Worm (Caenorhabditis elegans) whole organism, L1 larva: Measurements from ENCODE around the gene T20F7.3.
"Not testable (repeated sequence)": the region's sequence is repeated elsewhere in the genome, so short reads cannot be mapped to it uniquely, and the experiment has no call there.

Source experiments
- F16B12.6 ChIP-seq: fragments of 150-350 bp; optimal IDR thresholded peaks from 2 replicates; lab custom pipeline; 2014; ENCODE audit warnings: missing biosample characterization, missing genetic modification characterization
- aly-2 ChIP-seq: fragments of 150-350 bp; optimal IDR thresholded peaks from 2 replicates; lab custom pipeline; 2014; ENCODE audit warnings: missing biosample characterization, missing genetic modification characterization
- ama-1 ChIP-seq: fragments of 150-350 bp; optimal IDR thresholded peaks from 2 replicates; lab custom pipeline; 2014
- ceh-8 ChIP-seq: fragments of 200-800 bp; sonication (Bioruptor generic); optimal IDR thresholded peaks from 2 replicates; lab custom pipeline; 2018; ENCODE audit warnings: mild to moderate bottlenecking, missing genetic modification characterization, moderate library complexity, missing compliant biosample characterization
- ceh-82 ChIP-seq, 3 experiments: fragments of 150-350 bp in 1 of 3; sonication (generic microtip) in 2 of 3; optimal IDR thresholded peaks; 2 replicates each; lab custom pipeline; 2014 to 2017; ENCODE audit warnings: missing biosample characterization in 3 of 3, missing genetic modification characterization in 3 of 3
- ces-1 ChIP-seq: fragments of 150-350 bp; optimal IDR thresholded peaks from 2 replicates; lab custom pipeline; 2014; ENCODE audit warnings: missing biosample characterization, missing genetic modification reagents, missing genetic modification characterization
- dsc-1 ChIP-seq: sonication (generic microtip); optimal IDR thresholded peaks from 2 replicates; lab custom pipeline; 2016; ENCODE audit warnings: mild to moderate bottlenecking, missing genetic modification characterization, missing compliant biosample characterization
- egl-27 ChIP-seq, 2 experiments: fragments of 150-350 bp in 1 of 2; sonication (generic microtip); optimal IDR thresholded peaks; 3 replicates each; lab custom pipeline; 2017 to 2018; ENCODE audit warnings: missing biosample characterization in 2 of 2, missing genetic modification characterization in 2 of 2, missing genetic modification reagents in 2 of 2
- elt-2 ChIP-seq: sonication (generic microtip); optimal IDR thresholded peaks from 2 replicates; lab custom pipeline; 2016; ENCODE audit warnings: missing genetic modification characterization, mild to moderate bottlenecking, inconsistent platforms, missing compliant biosample characterization, missing genetic modification reagents
- elt-3 ChIP-seq, 6 experiments: fragments of 150-350 bp in 1 of 6; sonication (generic microtip); optimal IDR thresholded peaks; 2 replicates each; lab custom pipeline; 2017 to 2018; ENCODE audit warnings: missing biosample characterization in 6 of 6, missing genetic modification characterization in 6 of 6, inconsistent platforms in 1 of 6
- ets-5 ChIP-seq: fragments of 200-800 bp; sonication (Bioruptor generic); IDR thresholded peaks from 2 replicates; pipeline ENCODE4 v1.3.6; 2022; ENCODE audit warnings: missing genetic modification characterization, missing compliant biosample characterization
- fkh-10 ChIP-seq: sonication (generic microtip); optimal IDR thresholded peaks from 2 replicates; lab custom pipeline; 2017; ENCODE audit warnings: missing biosample characterization, missing genetic modification reagents, missing genetic modification characterization
- irx-1 ChIP-seq: sonication (generic microtip); optimal IDR thresholded peaks from 2 replicates; lab custom pipeline; 2016; ENCODE audit warnings: missing genetic modification characterization, missing compliant biosample characterization
- isw-1 ChIP-seq: fragments of 200-800 bp; sonication (Bioruptor generic); IDR thresholded peaks from 2 replicates; pipeline ENCODE4 v1.3.6; 2022; ENCODE audit warnings: missing genetic modification characterization, missing compliant biosample characterization
- lin-15B ChIP-seq: fragments of 150-350 bp; sonication (generic microtip); optimal IDR thresholded peaks from 3 replicates; lab custom pipeline; 2014; ENCODE audit warnings: missing biosample characterization, missing genetic modification characterization
- lir-3 ChIP-seq: sonication (generic microtip); optimal IDR thresholded peaks from 2 replicates; lab custom pipeline; 2016; ENCODE audit warnings: mild to moderate bottlenecking, missing genetic modification characterization, moderate library complexity, missing compliant biosample characterization; ENCODE audit not compliant: poor library complexity
- lsy-2 ChIP-seq, 2 experiments: fragments of 150-350 bp; optimal IDR thresholded peaks; 2 replicates each; lab custom pipeline; 2014; ENCODE audit warnings: missing biosample characterization in 2 of 2, missing genetic modification characterization in 2 of 2
- mab-9 ChIP-seq: fragments of 200-800 bp; sonication (Bioruptor generic); IDR thresholded peaks from 2 replicates; pipeline ENCODE4 v1.3.6; 2022; ENCODE audit warnings: missing genetic modification reagents, missing genetic modification characterization, missing compliant biosample characterization
- mdl-1 ChIP-seq, 2 experiments: fragments of 150-350 bp; optimal IDR thresholded peaks; 2 replicates each; lab custom pipeline; 2014 to 2017; ENCODE audit warnings: missing biosample characterization in 2 of 2, missing genetic modification characterization in 2 of 2, inconsistent platforms in 1 of 2
- mef-2 ChIP-seq: fragments of 150-350 bp; optimal IDR thresholded peaks from 2 replicates; lab custom pipeline; 2014; ENCODE audit warnings: missing biosample characterization, missing genetic modification characterization
- nhr-11 ChIP-seq: fragments of 150-350 bp; optimal IDR thresholded peaks from 2 replicates; lab custom pipeline; 2014; ENCODE audit warnings: missing biosample characterization, missing genetic modification characterization
- nhr-19 ChIP-seq: fragments of 200-800 bp; sonication (Bioruptor generic); conservative IDR thresholded peaks from 2 replicates; pipeline ENCODE4 v1.3.6; 2022; ENCODE audit warnings: missing genetic modification characterization, missing compliant biosample characterization
- nhr-20 ChIP-seq: sonication (generic microtip); optimal IDR thresholded peaks from 2 replicates; lab custom pipeline; 2016; ENCODE audit warnings: mild to moderate bottlenecking, missing genetic modification characterization, missing compliant biosample characterization
- nhr-237 ChIP-seq: fragments of 150-350 bp; optimal IDR thresholded peaks from 2 replicates; lab custom pipeline; 2014; ENCODE audit warnings: missing biosample characterization, missing genetic modification characterization
- nhr-28 ChIP-seq: fragments of 150-350 bp; optimal IDR thresholded peaks from 2 replicates; lab custom pipeline; 2014; ENCODE audit warnings: missing biosample characterization, missing genetic modification characterization
- nhr-47 ChIP-seq: sonication (generic microtip); optimal IDR thresholded peaks from 2 replicates; lab custom pipeline; 2016; ENCODE audit warnings: mild to moderate bottlenecking, missing genetic modification characterization, moderate library complexity, missing compliant biosample characterization
- nhr-76 ChIP-seq: sonication (generic microtip); optimal IDR thresholded peaks from 2 replicates; lab custom pipeline; 2017; ENCODE audit warnings: missing biosample characterization, missing genetic modification characterization
- nhr-85 ChIP-seq: sonication (generic microtip); peaks from one replicate; lab custom pipeline; 2016; ENCODE audit warnings: missing genetic modification characterization, inconsistent platforms, missing compliant biosample characterization
- nhr-90 ChIP-seq: sonication (generic microtip); optimal IDR thresholded peaks from 2 replicates; lab custom pipeline; 2016; ENCODE audit warnings: mild to moderate bottlenecking, missing genetic modification characterization, missing compliant biosample characterization; ENCODE audit not compliant: poor library complexity
- pax-3 ChIP-seq: fragments of 200-800 bp; sonication (Bioruptor generic); optimal IDR thresholded peaks from 2 replicates; lab custom pipeline; 2018; ENCODE audit warnings: mild to moderate bottlenecking, missing genetic modification characterization, moderate library complexity, missing compliant biosample characterization
- pqm-1 ChIP-seq: sonication (generic microtip); optimal IDR thresholded peaks from 3 replicates; lab custom pipeline; 2017; ENCODE audit warnings: missing biosample characterization, missing genetic modification characterization
- sox-4 ChIP-seq: sonication (generic microtip); optimal IDR thresholded peaks from 2 replicates; lab custom pipeline; 2016; ENCODE audit warnings: missing genetic modification characterization, missing compliant biosample characterization
- sup-37 ChIP-seq: fragments of 200-800 bp; sonication (Bioruptor generic); optimal IDR thresholded peaks from 2 replicates; lab custom pipeline; 2018; ENCODE audit warnings: mild to moderate bottlenecking, missing genetic modification characterization, missing compliant biosample characterization
- swsn-7 ChIP-seq: sonication (generic microtip); optimal IDR thresholded peaks from 2 replicates; lab custom pipeline; 2016; ENCODE audit warnings: missing genetic modification characterization, missing compliant biosample characterization
- tlp-1 ChIP-seq: fragments of 150-350 bp; optimal IDR thresholded peaks from 2 replicates; lab custom pipeline; 2014; ENCODE audit warnings: missing biosample characterization, missing genetic modification characterization
- unc-30 ChIP-seq: sonication (generic microtip); optimal IDR thresholded peaks from 2 replicates; lab custom pipeline; 2017; ENCODE audit warnings: missing biosample characterization, missing genetic modification characterization
- vab-15 ChIP-seq: sonication (generic microtip); optimal IDR thresholded peaks from 2 replicates; lab custom pipeline; 2017; ENCODE audit warnings: missing genotype, mild to moderate bottlenecking, missing genetic modification characterization, missing compliant biosample characterization
- xbp-1 ChIP-seq: sonication (generic microtip); optimal IDR thresholded peaks from 2 replicates; lab custom pipeline; 2016; ENCODE audit warnings: missing genetic modification characterization, missing compliant biosample characterization
- zip-4 ChIP-seq: fragments of 200-800 bp; sonication (Bioruptor generic); optimal IDR thresholded peaks from 2 replicates; lab custom pipeline; 2018; ENCODE audit warnings: mild to moderate bottlenecking, missing genetic modification characterization, moderate library complexity, missing compliant biosample characterization
- ztf-11 ChIP-seq, 2 experiments: sonication (generic microtip); optimal IDR thresholded peaks; 2 replicates each; lab custom pipeline; 2016 to 2017; ENCODE audit warnings: missing genetic modification characterization in 2 of 2, missing biosample characterization in 1 of 2, missing compliant biosample characterization in 1 of 2
- ztf-4 ChIP-seq: fragments of 150-350 bp; optimal IDR thresholded peaks from 2 replicates; lab custom pipeline; 2014; ENCODE audit warnings: missing biosample characterization, missing genetic modification characterization

T20F7.3 gene

ce11 chrX:16880426-16880825, 20.2 kb downstream of the T20F7.3 start, which contains the start of gene acs-9:
TSS of gene acs-9 (minus strand) at chrX:16880526.
- TF ChIP-seq aly-2 (tag; lab: Kevin White, UChicago) (no peak), isw-1 (no peak), nhr-20 (tag; lab: Kevin White, UChicago) (no peak), nhr-76 (tag; lab: Kevin White, UChicago) (no peak), irx-1 (no peak), vab-15 (no peak), sup-37 (no peak), mdl-1 (tag; optimal IDR thresholded peaks at IDR 0.05; lab: Kevin White, UChicago) (no peak), nhr-28 (tag; lab: Kevin White, UChicago) (no peak), ceh-8 (GFP tag; lab: Kevin White, UChicago) (no peak), lin-15B (tag; lab: Kevin White, UChicago) (no peak), nhr-11 (no peak), nhr-237 (tag; lab: Kevin White, UChicago) (no peak), elt-3 (tag; optimal IDR thresholded peaks at IDR 0.05; lab: Kevin White, UChicago) (no peak)
- TF ChIP-seq, all 84 proteins: peak for 0

ce11 chrX:16883426-16883825, 23.2 kb downstream of the T20F7.3 start, which contains the start of gene Y13C8A.1:
TSS of gene Y13C8A.1 (plus strand) at chrX:16883726.
- not testable (repeated sequence) for TF ChIP-seq mef-2 (tag; lab: Kevin White, UChicago); elt-2 (tag; lab: Kevin White, UChicago); fkh-10 (GFP tag; lab: Kevin White, UChicago)

DNA sequence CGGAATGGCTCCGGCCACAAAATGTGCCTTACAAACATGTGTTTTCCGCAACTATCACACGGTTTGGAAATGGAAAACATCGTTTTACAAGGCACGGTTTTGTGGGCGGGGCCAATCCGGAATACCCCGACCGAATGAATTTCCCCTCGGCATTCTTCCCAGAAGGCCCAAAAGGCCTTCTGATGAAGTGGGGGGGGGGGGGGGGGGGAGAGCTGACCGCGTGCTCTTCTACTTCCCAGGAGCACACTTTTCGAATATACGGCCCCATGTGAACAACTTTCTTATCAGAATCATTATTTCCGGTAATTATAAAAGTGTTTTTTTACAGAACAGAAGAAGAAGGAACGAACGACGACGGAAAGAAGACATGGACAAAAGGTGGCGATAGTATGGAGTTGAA, 23.9 kb downstream of the T20F7.3 start:
- TF ChIP-seq ceh-8 (GFP tag; lab: Kevin White, UChicago) (no peak), dsc-1 (tag; lab: Kevin White, UChicago) (no peak), F16B12.6 (tag; lab: Kevin White, UChicago) (no peak), lsy-2 (tag; optimal IDR thresholded peaks at IDR 0.05; lab: Kevin White, UChicago) (no peak), ceh-82 (tag; optimal IDR thresholded peaks at IDR 0.05; lab: Kevin White, UChicago) (no peak), sox-4 (no peak), tlp-1 (tag; lab: Kevin White, UChicago) (no peak), unc-30 (no peak), ztf-11 (tag; optimal IDR thresholded peaks at IDR 0.05; lab: Kevin White, UChicago) (no peak), egl-27 (tag; optimal IDR thresholded peaks at IDR 0.05; lab: Kevin White, UChicago) (no peak), nhr-19 (GFP tag; lab: Robert Waterston, UW) (no peak), aly-2 (tag; lab: Kevin White, UChicago) (no peak), irx-1 (no peak), nhr-85 (tag; lab: Kevin White, UChicago) (no peak), pqm-1 (no peak)

ce11 chrX:16891683-16892082, 31.5 kb downstream of the T20F7.3 start, which contains the start of gene F39F10.3:
TSS of gene F39F10.3 (plus strand) at chrX:16891983.
- no peak for TF ChIP-seq ces-1
- TF ChIP-seq ets-5 (GFP tag; lab: Robert Waterston, UW) = no peak
- no peak for TF ChIP-seq dsc-1 (tag; lab: Kevin White, UChicago)
- no peak for TF ChIP-seq sox-4
- no peak for TF ChIP-seq nhr-90
- no peak for TF ChIP-seq tlp-1 (tag; lab: Kevin White, UChicago)
- TF ChIP-seq elt-3 (tag; optimal IDR thresholded peaks at IDR 0.05; lab: Kevin White, UChicago) = no peak
- no peak for TF ChIP-seq unc-30
- no peak for TF ChIP-seq zip-4 (GFP tag; lab: Kevin White, UChicago)
- no peak for TF ChIP-seq lir-3 (tag; lab: Kevin White, UChicago)
- no peak for TF ChIP-seq nhr-47 (tag; lab: Kevin White, UChicago)
- TF ChIP-seq swsn-7 (tag; lab: Kevin White, UChicago) = no peak
- TF ChIP-seq ztf-4 = no peak
- TF ChIP-seq ama-1 = no peak
- no peak for TF ChIP-seq pqm-1
- TF ChIP-seq lsy-2 (tag; optimal IDR thresholded peaks at IDR 0.05; lab: Kevin White, UChicago) = no peak
- TF ChIP-seq lin-15B (tag; lab: Kevin White, UChicago) = no peak
- TF ChIP-seq pax-3 = no peak
- TF ChIP-seq mab-9 (GFP tag; lab: Robert Waterston, UW) = no peak
- no peak for TF ChIP-seq xbp-1 (tag; lab: Kevin White, UChicago)
